Worm (Caenorhabditis elegans) whole organism, L4 larva: ENCODE measurements around the gene ptp-1.

Source experiments
- D1046.2 ChIP-seq: fragments of 200-800 bp; sonication (Bioruptor generic); IDR thresholded peaks from 2 replicates; pipeline ENCODE4 v1.3.6; 2022; ENCODE audit warnings: missing genetic modification characterization, missing compliant biosample characterization
- F44E2.7 ChIP-seq: fragments of 200-800 bp; sonication (Bioruptor generic); IDR thresholded peaks from 2 replicates; pipeline ENCODE4 v2.1.2; 2022; ENCODE audit warnings: missing genetic modification characterization, missing compliant biosample characterization
- T20F7.1 ChIP-seq: fragments of 200-800 bp; sonication (Bioruptor generic); optimal IDR thresholded peaks from 2 replicates; lab custom pipeline; 2018; ENCODE audit warnings: mild to moderate bottlenecking, missing genetic modification characterization, missing compliant biosample characterization
- ZK337.2 ChIP-seq: fragments of 200-800 bp; sonication (Bioruptor generic); IDR thresholded peaks from 2 replicates; pipeline ENCODE4 v1.3.6; 2022; ENCODE audit warnings: missing genetic modification reagents, missing genetic modification characterization, missing compliant biosample characterization
- aha-1 ChIP-seq: fragments of 150-350 bp; peaks from one replicate; lab custom pipeline; 2014; ENCODE audit warnings: missing biosample characterization, missing genetic modification characterization
- aly-2 ChIP-seq: sonication (generic microtip); optimal IDR thresholded peaks from 2 replicates; lab custom pipeline; 2018; ENCODE audit warnings: missing biosample characterization, missing genetic modification characterization
- ceh-20 ChIP-seq: fragments of 200-800 bp; sonication (Bioruptor generic); IDR thresholded peaks from 2 replicates; pipeline ENCODE4 v1.3.6; 2022; ENCODE audit warnings: missing genetic modification reagents, missing genetic modification characterization, missing compliant biosample characterization
- ceh-32 ChIP-seq: sonication (generic microtip); optimal IDR thresholded peaks from 2 replicates; lab custom pipeline; 2016; ENCODE audit warnings: mild to moderate bottlenecking, missing genetic modification characterization, missing compliant biosample characterization; ENCODE audit not compliant: poor library complexity
- ceh-44 ChIP-seq: fragments of 200-800 bp; sonication (Bioruptor generic); IDR thresholded peaks from 2 replicates; pipeline ENCODE4 v1.3.6; 2022; ENCODE audit warnings: missing genetic modification reagents, missing genetic modification characterization, missing compliant biosample characterization
- ceh-82 ChIP-seq: sonication (generic microtip); optimal IDR thresholded peaks from 2 replicates; lab custom pipeline; 2017; ENCODE audit warnings: missing biosample characterization, missing genetic modification characterization
- egl-43 ChIP-seq: fragments of 200-800 bp; sonication (Bioruptor generic); IDR thresholded peaks from 2 replicates; pipeline ENCODE4 v1.3.6; 2022; ENCODE audit warnings: missing genetic modification reagents, missing genetic modification characterization, missing compliant biosample characterization
- gei-8 ChIP-seq: fragments of 200-800 bp; sonication (Bioruptor generic); optimal IDR thresholded peaks from 2 replicates; lab custom pipeline; 2018; ENCODE audit warnings: mild to moderate bottlenecking, missing genetic modification characterization, missing compliant biosample characterization
- hlh-11 ChIP-seq: fragments of 200-800 bp; sonication (Bioruptor generic); optimal IDR thresholded peaks from 2 replicates; lab custom pipeline; 2018; ENCODE audit warnings: mild to moderate bottlenecking, missing genetic modification characterization, missing compliant biosample characterization
- hlh-30 ChIP-seq: sonication (generic microtip); optimal IDR thresholded peaks from 2 replicates; lab custom pipeline; 2017; ENCODE audit warnings: antibody characterized with exemption, mild to moderate bottlenecking, missing genetic modification characterization, missing compliant biosample characterization; ENCODE audit not compliant: insufficient read depth
- lin-13 ChIP-seq: fragments of 150-350 bp; optimal IDR thresholded peaks from 2 replicates; lab custom pipeline; 2014; ENCODE audit warnings: missing biosample characterization, missing genetic modification reagents, missing genetic modification characterization
- lin-15B ChIP-seq: fragments of 150-350 bp; sonication (generic microtip); optimal IDR thresholded peaks from 3 replicates; lab custom pipeline; 2014; ENCODE audit warnings: missing biosample characterization, missing genetic modification characterization
- mdl-1 ChIP-seq, 2 experiments: fragments of 150-350 bp in 1 of 2; sonication (generic microtip) in 1 of 2; optimal IDR thresholded peaks; 2 replicates each; lab custom pipeline; 2014 to 2017; ENCODE audit warnings: missing biosample characterization in 2 of 2, missing genetic modification characterization in 2 of 2
- mep-1 ChIP-seq: fragments of 150-350 bp; sonication (generic microtip); optimal IDR thresholded peaks from 3 replicates; lab custom pipeline; 2014; ENCODE audit warnings: missing biosample characterization, missing genetic modification characterization
- mxl-2 ChIP-seq: fragments of 200-800 bp; sonication (Bioruptor generic); conservative IDR thresholded peaks from 2 replicates; pipeline ENCODE4 v1.3.6; 2022; ENCODE audit warnings: missing genetic modification reagents, missing genetic modification characterization, missing compliant biosample characterization
- mxl-3 ChIP-seq: fragments of 200-800 bp; sonication (Bioruptor generic); optimal IDR thresholded peaks from 2 replicates; lab custom pipeline; 2018; ENCODE audit warnings: mild to moderate bottlenecking, missing genetic modification characterization, missing compliant biosample characterization
- nhr-102 ChIP-seq: sonication (generic microtip); optimal IDR thresholded peaks from 2 replicates; lab custom pipeline; 2016; ENCODE audit warnings: mild to moderate bottlenecking, missing genetic modification characterization, moderate library complexity, missing compliant biosample characterization
- nhr-11 ChIP-seq: fragments of 150-350 bp; optimal IDR thresholded peaks from 2 replicates; lab custom pipeline; 2014; ENCODE audit warnings: missing biosample characterization, missing genetic modification characterization
- nhr-41 ChIP-seq: fragments of 200-800 bp; sonication (Bioruptor generic); IDR thresholded peaks from 2 replicates; pipeline ENCODE4 v1.3.6; 2022; ENCODE audit warnings: missing genetic modification reagents, missing genetic modification characterization, missing compliant biosample characterization
- nhr-6 ChIP-seq: fragments of 150-350 bp; optimal IDR thresholded peaks from 2 replicates; lab custom pipeline; 2014; ENCODE audit warnings: missing biosample characterization, missing genetic modification characterization
- pqm-1 ChIP-seq: sonication (generic microtip); optimal IDR thresholded peaks from 2 replicates; lab custom pipeline; 2017; ENCODE audit warnings: missing biosample characterization, missing genetic modification characterization
- rbr-2 ChIP-seq: sonication (generic microtip); optimal IDR thresholded peaks from 2 replicates; lab custom pipeline; 2016; ENCODE audit warnings: missing genotype, missing genetic modification characterization, missing compliant biosample characterization
- spr-1 ChIP-seq: sonication (generic microtip); optimal IDR thresholded peaks from 2 replicates; lab custom pipeline; 2016; ENCODE audit warnings: mild to moderate bottlenecking, missing genetic modification characterization, missing compliant biosample characterization
- tag-97 ChIP-seq: fragments of 200-800 bp; sonication (Bioruptor generic); IDR thresholded peaks from 2 replicates; pipeline ENCODE4 v1.3.6; 2022; ENCODE audit warnings: missing genetic modification characterization, missing compliant biosample characterization
- unc-130 ChIP-seq: sonication (generic microtip); optimal IDR thresholded peaks from 2 replicates; lab custom pipeline; 2016; ENCODE audit warnings: missing genetic modification reagents, missing genetic modification characterization, missing compliant biosample characterization
- unc-39 ChIP-seq: sonication (generic microtip); optimal IDR thresholded peaks from 2 replicates; lab custom pipeline; 2017; ENCODE audit warnings: missing biosample characterization, missing genetic modification characterization
- zfp-3 ChIP-seq: fragments of 200-800 bp; sonication (Bioruptor generic); conservative IDR thresholded peaks from 2 replicates; pipeline ENCODE4 v1.3.6; 2022; ENCODE audit warnings: missing genetic modification reagents, missing genetic modification characterization, missing compliant biosample characterization
- ztf-11 ChIP-seq: fragments of 150-350 bp; optimal IDR thresholded peaks from 2 replicates; lab custom pipeline; 2014; ENCODE audit warnings: missing biosample characterization, missing genetic modification characterization

ptp-1 gene

ce11 chrIII:3573281-3573680 is 17.2 kb upstream of the ptp-1 start, which contains the start of gene nhr-6:
Gene nhr-6 (plus strand): TSS chrIII:3573581.
- TF ChIP-seq aly-2 (tag; lab: Kevin White, UChicago) (no peak), ZK337.2 (GFP tag; lab: Robert Waterston, UW) (no peak), lin-13 (GFP tag; lab: Kevin White, UChicago) (no peak), nhr-102 (tag; lab: Kevin White, UChicago) (no peak), ztf-11 (no peak), mep-1 (tag; lab: Kevin White, UChicago) (no peak), tag-97 (no peak), F44E2.7 (no peak), mxl-2 (GFP tag; lab: Robert Waterston, UW) (no peak), ceh-82 (no peak), zfp-3 (GFP tag; lab: Robert Waterston, UW) (no peak), nhr-6 (tag; lab: Kevin White, UChicago) (no peak)

- TF ChIP-seq pqm-1 (tag; lab: Kevin White, UChicago) = peak; percentile 44
- no peak for TF ChIP-seq unc-130 (GFP tag; lab: Kevin White, UChicago)
- no peak for TF ChIP-seq lin-13 (GFP tag; lab: Kevin White, UChicago)
These were observed 8.9 kb upstream of the ptp-1 start, which contains the start of gene C48D5.3 for ce11 chrIII:3581636-3582035. Gene C48D5.3 (minus strand): TSS chrIII:3581736.

ce11 chrIII:3583341-3583740 is 7.2 kb upstream of the ptp-1 start:
- TF ChIP-seq aha-1 (tag; lab: Kevin White, UChicago) (peak; percentile 32), aly-2 (tag; lab: Kevin White, UChicago) (no peak), ceh-32 (tag; lab: Kevin White, UChicago) (no peak), hlh-11 (tag; lab: Kevin White, UChicago) (peak; percentile 20), ceh-20 (no peak), gei-8 (GFP tag; lab: Kevin White, UChicago) (no peak)

- TF ChIP-seq rbr-2 (tag; lab: Kevin White, UChicago) = no peak
- no peak for TF ChIP-seq D1046.2
- no peak for TF ChIP-seq hlh-30 (tag; lab: Kevin White, UChicago)
- no peak for TF ChIP-seq pqm-1 (tag; lab: Kevin White, UChicago)
- TF ChIP-seq lin-15B (tag; lab: Kevin White, UChicago) = no peak
These were observed 2.3 kb upstream of the ptp-1 start for ce11 chrIII:3588183-3588582.

- TF ChIP-seq mxl-3 (GFP tag; lab: Kevin White, UChicago) (no peak), T20F7.1 (GFP tag; lab: Kevin White, UChicago) (no peak), spr-1 (no peak), egl-43 (GFP tag; lab: Robert Waterston, UW) (no peak), unc-39 (tag; lab: Kevin White, UChicago) (no peak), rbr-2 (tag; lab: Kevin White, UChicago) (no peak), ceh-44 (GFP tag; lab: Robert Waterston, UW) (no peak), nhr-11 (tag; lab: Kevin White, UChicago) (no peak), aha-1 (tag; lab: Kevin White, UChicago) (no peak)
- TF ChIP-seq, all 104 proteins: peak for 0
These were observed 4.2 kb downstream of the ptp-1 start for ce11 chrIII:3594681-3595080.

- TF ChIP-seq mdl-1 (tag; optimal IDR thresholded peaks at IDR 0.05; lab: Kevin White, UChicago) = peak in 1 of 2 experiments; percentile 1
- no peak for TF ChIP-seq ceh-32 (tag; lab: Kevin White, UChicago)
- peak; percentile 6 for TF ChIP-seq rbr-2 (tag; lab: Kevin White, UChicago)
- no peak for TF ChIP-seq nhr-41 (GFP tag; lab: Robert Waterston, UW)
- peak; percentile 46 for TF ChIP-seq nhr-11 (tag; lab: Kevin White, UChicago)
- peak; percentile 36 for TF ChIP-seq mxl-3 (GFP tag; lab: Kevin White, UChicago)
- TF ChIP-seq hlh-11 (tag; lab: Kevin White, UChicago) = peak; percentile 33
- TF ChIP-seq, all 104 proteins: peak for 5
These were observed 10.7 kb downstream of the ptp-1 start for ce11 chrIII:3601271-3601670.
